Worm (Caenorhabditis elegans) whole organism, early embryonic: ENCODE data around the gene F58F12.12.

Experiments
- B0310.2 ChIP-seq: sonication (generic microtip); optimal IDR thresholded peaks from 2 replicates; lab custom pipeline; 2016; ENCODE audit warnings: mild to moderate bottlenecking, missing genetic modification characterization, missing compliant biosample characterization
- F13C5.2 ChIP-seq: sonication (generic microtip); optimal IDR thresholded peaks from 2 replicates; lab custom pipeline; 2017; ENCODE audit warnings: mild to moderate bottlenecking, missing genetic modification characterization, inconsistent platforms, missing compliant biosample characterization
- aly-1 ChIP-seq: sonication (generic microtip); optimal IDR thresholded peaks from 2 replicates; lab custom pipeline; 2016; ENCODE audit warnings: missing genetic modification characterization, missing compliant biosample characterization
- ama-1 ChIP-seq: fragments of 150-350 bp; optimal IDR thresholded peaks from 2 replicates; lab custom pipeline; 2014
- ceh-13 ChIP-seq: fragments of 200-800 bp; sonication (Bioruptor generic); optimal IDR thresholded peaks from 2 replicates; lab custom pipeline; 2018; ENCODE audit warnings: mild to moderate bottlenecking, missing genetic modification characterization, missing compliant biosample characterization
- ceh-36 ChIP-seq: sonication (generic microtip); optimal IDR thresholded peaks from 2 replicates; lab custom pipeline; 2016; ENCODE audit warnings: missing genetic modification characterization, inconsistent platforms, missing compliant biosample characterization
- ets-7 ChIP-seq: sonication (generic microtip); optimal IDR thresholded peaks from 2 replicates; lab custom pipeline; 2016; ENCODE audit warnings: missing genotype, missing genetic modification characterization, missing compliant biosample characterization
- flt-1 ChIP-seq: fragments of 200-800 bp; sonication (Bioruptor generic); IDR thresholded peaks from 2 replicates; pipeline ENCODE4 v1.3.6; 2022; ENCODE audit warnings: missing genetic modification characterization, missing compliant biosample characterization
- hmbx-1 ChIP-seq: sonication (generic microtip); optimal IDR thresholded peaks from 2 replicates; lab custom pipeline; 2016; ENCODE audit warnings: mild to moderate bottlenecking, missing genetic modification characterization, missing compliant biosample characterization
- hmg-4 ChIP-seq: fragments of 200-800 bp; sonication (Bioruptor generic); optimal IDR thresholded peaks from 2 replicates; lab custom pipeline; 2018; ENCODE audit warnings: mild to moderate bottlenecking, missing genetic modification characterization, missing compliant biosample characterization
- hnd-1 ChIP-seq: sonication (generic microtip); optimal IDR thresholded peaks from 2 replicates; lab custom pipeline; 2016; ENCODE audit warnings: missing genetic modification characterization, missing compliant biosample characterization
- pes-1 ChIP-seq: fragments of 200-800 bp; sonication (Bioruptor generic); IDR thresholded peaks from 2 replicates; pipeline ENCODE4 v1.3.6; 2022; ENCODE audit warnings: missing genetic modification reagents, missing genetic modification characterization, missing compliant biosample characterization
- scrt-1 ChIP-seq: fragments of 200-800 bp; sonication (Bioruptor generic); IDR thresholded peaks from 2 replicates; pipeline ENCODE4 v1.3.6; 2022; ENCODE audit warnings: missing genetic modification characterization, missing compliant biosample characterization
- sea-1 ChIP-seq: fragments of 200-800 bp; sonication (Bioruptor generic); conservative IDR thresholded peaks from 2 replicates; pipeline ENCODE4 v1.3.6; 2022; ENCODE audit warnings: missing genetic modification characterization, missing compliant biosample characterization
- tbx-11 ChIP-seq: fragments of 200-800 bp; sonication (Bioruptor generic); IDR thresholded peaks from 2 replicates; pipeline ENCODE4 v1.3.6; 2022; ENCODE audit warnings: missing genetic modification characterization, missing compliant biosample characterization
- tbx-37 ChIP-seq: fragments of 200-800 bp; sonication (Bioruptor generic); conservative IDR thresholded peaks from 2 replicates; pipeline ENCODE4 v1.3.6; 2022; ENCODE audit warnings: missing genetic modification reagents, missing genetic modification characterization, missing compliant biosample characterization
- tra-4 ChIP-seq: sonication (generic microtip); optimal IDR thresholded peaks from 2 replicates; lab custom pipeline; 2017; ENCODE audit warnings: missing genetic modification characterization, missing compliant biosample characterization

Gene F58F12.12

ce11 chrII:6383183-6383695 lies 2.3 kb downstream of the F58F12.12 start, which contains the start of gene F58F12.1:
Gene F58F12.1 (plus strand): TSS chrII:6383645.
- TF ChIP-seq flt-1 (GFP tag; lab: Robert Waterston, UW) (no peak), tbx-37 (peak; percentile 38; the same call in 1 of the 2 replicates), F13C5.2 (tag; lab: Kevin White, UChicago) (peak; percentile 52)

ce11 chrII:6386467-6386866 lies 5.5 kb downstream of the F58F12.12 start, which contains the start of gene F58F12.4:
Gene F58F12.4 (plus strand): TSS chrII:6386767.
- no peak for TF ChIP-seq scrt-1 (GFP tag; lab: Robert Waterston, UW)
- no peak for TF ChIP-seq tra-4 (tag; lab: Kevin White, UChicago)
- no peak for TF ChIP-seq sea-1 (GFP tag; lab: Robert Waterston, UW)
- TF ChIP-seq ceh-36 (tag; lab: Kevin White, UChicago) = no peak
- TF ChIP-seq aly-1 = no peak
- no peak for TF ChIP-seq ceh-13 (GFP tag; lab: Kevin White, UChicago)
- TF ChIP-seq ama-1 (lab: Kevin White, UChicago) = no peak
- TF ChIP-seq flt-1 (GFP tag; lab: Robert Waterston, UW) = no peak
- TF ChIP-seq ets-7 (tag; lab: Kevin White, UChicago) = no peak
- TF ChIP-seq tbx-11 (GFP tag; lab: Robert Waterston, UW) = no peak
- TF ChIP-seq B0310.2 (tag; lab: Kevin White, UChicago) = no peak
- TF ChIP-seq F13C5.2 (tag; lab: Kevin White, UChicago) = no peak
- no peak for TF ChIP-seq hmg-4
- TF ChIP-seq tbx-37 = no peak
- TF ChIP-seq hmbx-1 (tag; lab: Kevin White, UChicago) = no peak
- TF ChIP-seq hnd-1 = no peak
- no peak for TF ChIP-seq pes-1 (GFP tag; lab: Robert Waterston, UW)

ce11 chrII:6387937-6388336 lies 7.0 kb downstream of the F58F12.12 start, which contains the start of gene F58F12.2:
Gene F58F12.2 (minus strand): TSS chrII:6388037.
- TF ChIP-seq tbx-37 = no peak
- TF ChIP-seq B0310.2 (tag; lab: Kevin White, UChicago) = no peak
- no peak for TF ChIP-seq sea-1 (GFP tag; lab: Robert Waterston, UW)
- TF ChIP-seq ceh-13 (GFP tag; lab: Kevin White, UChicago) = no peak
- TF ChIP-seq ama-1 (lab: Kevin White, UChicago) = no peak
- TF ChIP-seq pes-1 (GFP tag; lab: Robert Waterston, UW) = no peak
- TF ChIP-seq aly-1 = no peak
- no peak for TF ChIP-seq ceh-36 (tag; lab: Kevin White, UChicago)
- TF ChIP-seq hmg-4 = no peak
- TF ChIP-seq hmbx-1 (tag; lab: Kevin White, UChicago) = no peak

ce11 chrII:6391195-6391594 lies 10.2 kb downstream of the F58F12.12 start, which contains the start of gene F58F12.3:
Gene F58F12.3 (minus strand): TSS chrII:6391295.
- TF ChIP-seq flt-1 (GFP tag; lab: Robert Waterston, UW) (no peak), ceh-36 (tag; lab: Kevin White, UChicago) (no peak), hmg-4 (no peak), B0310.2 (tag; lab: Kevin White, UChicago) (no peak), ceh-13 (GFP tag; lab: Kevin White, UChicago) (no peak), hmbx-1 (tag; lab: Kevin White, UChicago) (no peak), F13C5.2 (tag; lab: Kevin White, UChicago) (no peak), scrt-1 (GFP tag; lab: Robert Waterston, UW) (no peak), sea-1 (GFP tag; lab: Robert Waterston, UW) (no peak), tbx-11 (GFP tag; lab: Robert Waterston, UW) (no peak), ama-1 (lab: Kevin White, UChicago) (no peak), hnd-1 (no peak), tbx-37 (no peak), aly-1 (no peak), pes-1 (GFP tag; lab: Robert Waterston, UW) (no peak)

ce11 chrII:6394037-6394436 lies 13.1 kb downstream of the F58F12.12 start:
- no peak for TF ChIP-seq ceh-36 (tag; lab: Kevin White, UChicago)
- no peak for TF ChIP-seq hmg-4
- no peak for TF ChIP-seq hmbx-1 (tag; lab: Kevin White, UChicago)
- TF ChIP-seq tbx-11 (GFP tag; lab: Robert Waterston, UW) = no peak
- no peak for TF ChIP-seq tbx-37
- TF ChIP-seq pes-1 (GFP tag; lab: Robert Waterston, UW) = no peak

- no peak for TF ChIP-seq sea-1 (GFP tag; lab: Robert Waterston, UW)
- TF ChIP-seq scrt-1 (GFP tag; lab: Robert Waterston, UW) = no peak
- TF ChIP-seq hmbx-1 (tag; lab: Kevin White, UChicago) = no peak
These were observed 17.4 kb downstream of the F58F12.12 start, which contains the start of gene zig-10 for ce11 chrII:6398406-6398805. Gene zig-10 (plus strand): TSS chrII:6398706.

- TF ChIP-seq F13C5.2 (tag; lab: Kevin White, UChicago) (no peak), hmbx-1 (tag; lab: Kevin White, UChicago) (no peak), ceh-13 (GFP tag; lab: Kevin White, UChicago) (no peak)
These were observed 20.7 kb downstream of the F58F12.12 start, which contains the start of gene btb-2 for ce11 chrII:6401649-6402048. Gene btb-2 (plus strand): TSS chrII:6401949.

- no peak for TF ChIP-seq tbx-11 (GFP tag; lab: Robert Waterston, UW)
- TF ChIP-seq flt-1 (GFP tag; lab: Robert Waterston, UW) = no peak
- TF ChIP-seq ceh-36 (tag; lab: Kevin White, UChicago) = no peak
- no peak for TF ChIP-seq pes-1 (GFP tag; lab: Robert Waterston, UW)
- TF ChIP-seq hnd-1 = no peak
- TF ChIP-seq tbx-37 = no peak
- no peak for TF ChIP-seq hmbx-1 (tag; lab: Kevin White, UChicago)
- TF ChIP-seq hmg-4 = no peak
- TF ChIP-seq aly-1 = no peak
- no peak for TF ChIP-seq tra-4 (tag; lab: Kevin White, UChicago)
- TF ChIP-seq ama-1 (lab: Kevin White, UChicago) = no peak
These were observed 22.3 kb downstream of the F58F12.12 start, which contains the start of gene T25D10.1 for ce11 chrII:6403233-6403632. Gene T25D10.1 (plus strand): TSS chrII:6403401.
